Worm (Caenorhabditis elegans): Measurements from ENCODE around the gene sek-6.

The sek-6 gene

DNA sequence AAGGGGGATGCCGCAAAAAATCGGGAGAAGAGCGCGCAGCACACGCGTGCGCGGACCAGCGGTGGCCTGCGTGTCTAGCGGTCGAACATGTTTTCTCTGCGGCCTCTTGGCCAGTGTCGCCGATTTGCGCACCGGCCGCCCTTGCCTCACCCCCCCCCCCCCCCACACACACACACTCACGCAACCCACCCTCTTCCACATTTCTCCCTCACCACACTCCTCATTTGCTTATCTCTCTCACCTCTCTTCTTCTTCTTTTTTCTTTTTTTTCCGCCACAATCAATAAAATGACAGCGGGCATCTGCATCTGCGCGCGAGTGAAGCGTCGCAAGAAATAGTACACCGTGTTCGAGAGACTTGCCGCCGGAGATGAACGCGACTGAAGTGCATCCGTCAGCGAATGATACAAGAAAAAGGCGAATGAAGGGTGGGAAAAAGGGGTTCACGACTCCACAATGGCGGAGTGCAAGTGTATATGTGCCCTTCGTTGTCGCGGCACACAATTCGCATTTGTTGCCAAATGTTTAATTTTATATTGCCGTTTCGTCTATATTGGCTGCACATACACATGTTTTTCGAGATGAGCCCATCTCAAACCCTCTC lies 31.2 kb upstream of the sek-6 start:
- TF ChIP-seq lin-15B (tag; optimal IDR thresholded peaks at IDR 0.05) (peak; percentile 5), nhr-11 (tag; optimal IDR thresholded peaks at IDR 0.05) (peak; percentile 45), sea-2 (GFP tag; optimal IDR thresholded peaks at IDR 0.05) (peak; percentile 81), nhr-25 (tag; optimal IDR thresholded peaks at IDR 0.05) (peak; percentile 83), lin-39 (tag; optimal IDR thresholded peaks at IDR 0.05) (peak; percentile 49), ceh-82 (tag; optimal IDR thresholded peaks at IDR 0.05) (peak; percentile 70), fos-1 (tag; optimal IDR thresholded peaks at IDR 0.05) (no peak), R02D3.7 (tag; optimal IDR thresholded peaks at IDR 0.05) (peak; percentile 29), hmg-11 (tag; optimal IDR thresholded peaks at IDR 0.05) (peak; percentile 96), ceh-28 (tag; optimal IDR thresholded peaks at IDR 0.05) (peak; percentile 89), lsy-12 (tag; optimal IDR thresholded peaks at IDR 0.05) (peak; percentile 92), ceh-16 (tag; optimal IDR thresholded peaks at IDR 0.05) (no peak), tbx-2 (tag; optimal IDR thresholded peaks at IDR 0.05) (peak; percentile 64), egl-5 (tag; optimal IDR thresholded peaks at IDR 0.05) (peak; percentile 68), snpc-4 (tag; optimal IDR thresholded peaks at IDR 0.05) (peak; percentile 70), nhr-23 (tag; optimal IDR thresholded peaks at IDR 0.05) (peak; percentile 89), elt-3 (tag; optimal IDR thresholded peaks at IDR 0.05) (no peak), fkh-10 (GFP tag; optimal IDR thresholded peaks at IDR 0.05) (peak; percentile 71), unc-39 (tag; optimal IDR thresholded peaks at IDR 0.05) (no peak), nfya-1 (tag; optimal IDR thresholded peaks at IDR 0.05; ENCODE audit: insufficient read depth) (peak; percentile 69), nhr-12 (tag; optimal IDR thresholded peaks at IDR 0.05) (no peak), elt-2 (tag; optimal IDR thresholded peaks at IDR 0.05) (peak; percentile 50), pha-4 (tag; optimal IDR thresholded peaks at IDR 0.05) (peak; percentile 69), unc-62 (GFP tag; optimal IDR thresholded peaks at IDR 0.05) (no peak), ztf-11 (tag; optimal IDR thresholded peaks at IDR 0.05) (peak; percentile 3)

DNA sequence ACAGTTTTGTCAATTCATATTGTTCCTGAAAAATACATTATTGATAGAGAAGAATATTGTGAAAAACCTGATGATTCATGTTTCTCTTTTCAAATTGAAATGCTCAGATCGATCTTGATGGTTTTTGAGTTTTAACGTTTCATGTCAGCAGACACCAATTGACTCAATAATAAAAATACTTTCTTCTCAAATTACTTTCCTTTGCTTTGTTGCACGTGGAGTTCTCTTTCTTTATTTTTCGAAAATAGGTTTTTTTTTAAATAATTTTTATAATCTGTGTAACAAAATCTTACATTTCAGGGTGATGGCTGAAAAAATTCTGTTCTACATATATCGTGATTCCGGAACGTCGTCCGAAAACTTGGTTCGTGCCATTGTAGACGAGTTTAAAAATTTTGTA lies 30.3 kb upstream of the sek-6 start, which contains the start of gene F19C6.2:
Gene F19C6.2, plus strand, starts transcription at position 301 of the 400 bp plus-strand sequence.
- TF ChIP-seq nhr-237 (tag; optimal IDR thresholded peaks at IDR 0.05) (no peak), skn-1 (tag; optimal IDR thresholded peaks at IDR 0.05) (no peak), sea-2 (GFP tag; optimal IDR thresholded peaks at IDR 0.05) (no peak), nhr-76 (tag; optimal IDR thresholded peaks at IDR 0.05) (no peak), lin-15B (tag; optimal IDR thresholded peaks at IDR 0.05) (no peak), R02D3.7 (tag; optimal IDR thresholded peaks at IDR 0.05) (no peak), hmg-11 (tag; optimal IDR thresholded peaks at IDR 0.05) (no peak), lin-39 (tag; optimal IDR thresholded peaks at IDR 0.05) (no peak), elt-2 (tag; optimal IDR thresholded peaks at IDR 0.05) (no peak), mdl-1 (tag; optimal IDR thresholded peaks at IDR 0.05) (no peak), nhr-67 (tag; optimal IDR thresholded peaks at IDR 0.05) (no peak), fos-1 (tag; optimal IDR thresholded peaks at IDR 0.05) (no peak), fkh-2 (tag; optimal IDR thresholded peaks at IDR 0.05) (no peak), ceh-28 (tag; optimal IDR thresholded peaks at IDR 0.05) (no peak), ceh-9 (tag; optimal IDR thresholded peaks at IDR 0.05) (no peak), eor-1 (tag; optimal IDR thresholded peaks at IDR 0.05) (no peak), ceh-82 (tag; optimal IDR thresholded peaks at IDR 0.05) (no peak)

DNA sequence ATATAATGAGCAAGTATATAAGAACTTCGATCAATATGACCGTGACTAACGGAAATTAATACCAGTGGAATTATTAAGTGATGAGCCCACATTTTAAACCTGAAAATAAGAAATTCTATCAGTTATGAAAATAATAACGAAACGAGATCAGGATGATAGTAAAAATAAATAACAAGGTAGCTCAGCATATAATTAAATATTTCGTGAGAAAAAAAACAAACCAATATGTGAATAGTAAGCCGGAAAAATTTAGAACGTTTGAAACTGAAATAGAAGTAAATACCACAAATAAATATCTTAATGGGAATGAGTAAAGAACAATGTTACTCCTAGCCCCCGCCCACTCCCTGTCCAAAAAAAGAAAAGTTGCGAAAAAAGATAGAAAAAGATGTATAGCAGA lies 22.3 kb upstream of the sek-6 start, which contains the start of gene F19C6.3:
Gene F19C6.3, minus strand, starts transcription at position 101 of the 400 bp plus-strand sequence.
- TF ChIP-seq zag-1 (tag; optimal IDR thresholded peaks at IDR 0.05), result no peak
- no peak for TF ChIP-seq egl-27 (tag; optimal IDR thresholded peaks at IDR 0.05)
- TF ChIP-seq ztf-11 (tag; optimal IDR thresholded peaks at IDR 0.05), result no peak
- no peak for TF ChIP-seq hmg-11 (tag; optimal IDR thresholded peaks at IDR 0.05)
- TF ChIP-seq nhr-76 (tag; optimal IDR thresholded peaks at IDR 0.05), result no peak
- no peak for TF ChIP-seq jun-1 (tag; optimal IDR thresholded peaks at IDR 0.05)
- no peak for TF ChIP-seq pha-4 (tag; optimal IDR thresholded peaks at IDR 0.05)

DNA sequence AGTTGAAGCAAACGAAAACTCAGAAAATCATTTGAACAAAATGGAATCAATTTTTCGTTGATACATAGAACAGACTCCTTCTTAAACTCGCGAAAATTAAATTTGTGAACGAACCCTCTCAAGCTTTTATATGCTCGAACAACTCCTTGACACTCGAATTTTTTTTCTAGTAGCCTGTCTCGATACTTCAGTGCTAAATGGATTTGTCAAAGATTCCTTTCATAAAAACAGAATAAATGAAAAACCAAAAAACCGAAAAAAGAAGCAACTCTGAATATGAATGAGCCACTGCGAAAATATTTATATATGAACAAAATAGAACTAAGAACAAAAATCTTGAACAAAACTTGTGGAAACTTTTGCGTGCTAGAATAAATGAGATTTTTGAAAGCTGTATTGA lies 21.0 kb upstream of the sek-6 start:
- peak; percentile 29 for TF ChIP-seq fkh-10 (GFP tag; optimal IDR thresholded peaks at IDR 0.05)
- TF ChIP-seq ZK546.5 (tag; optimal IDR thresholded peaks at IDR 0.05), result no peak

Measured in whole organism, L3 larva.